Worm (Caenorhabditis elegans): ENCODE measurements around the gene oxy-4.

The oxy-4 gene

DNA sequence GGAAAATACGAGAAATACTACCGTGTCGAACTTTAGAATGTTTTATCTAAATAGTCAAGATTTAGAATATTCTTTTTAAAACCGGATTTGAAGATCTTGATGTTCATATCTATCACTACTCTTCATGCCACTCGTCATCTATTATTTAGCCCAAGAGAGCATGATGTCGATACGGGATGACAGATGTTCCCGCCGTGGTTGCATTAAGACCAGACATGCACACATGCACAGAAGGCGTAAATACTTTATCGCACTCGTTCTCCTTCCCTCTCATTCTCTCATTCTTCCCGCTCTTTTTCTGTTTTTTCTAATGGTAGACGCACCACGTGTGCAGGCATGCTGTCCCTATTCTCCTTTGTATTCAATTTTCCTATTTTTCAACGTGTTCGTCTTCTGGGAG lies 24.8 kb upstream of the oxy-4 start:
- TF ChIP-seq efl-1 (optimal IDR thresholded peaks at IDR 0.05) (no peak), efl-1 (GFP tag; optimal IDR thresholded peaks at IDR 0.05 in 1 of 2) (peak in 1 of 2 experiments; percentile 4), vab-15 (tag; optimal IDR thresholded peaks at IDR 0.05) (no peak), swsn-7 (tag; optimal IDR thresholded peaks at IDR 0.05) (no peak), dpl-1 (GFP tag; optimal IDR thresholded peaks at IDR 0.05) (peak in 1 of 3 experiments; percentile 14), lin-14 (GFP tag; optimal IDR thresholded peaks at IDR 0.05) (peak; percentile 22), elt-3 (tag; optimal IDR thresholded peaks at IDR 0.05) (no peak)

ce11 chrIII:5181641-5182040 lies 23.1 kb upstream of the oxy-4 start:
- TF ChIP-seq blmp-1 (tag; optimal IDR thresholded peaks at IDR 0.05), result peak; percentile 55
- no peak for TF ChIP-seq nhr-237 (tag; optimal IDR thresholded peaks at IDR 0.05)
- peak; percentile 15 to 23 for TF ChIP-seq efl-1 (optimal IDR thresholded peaks at IDR 0.05)
- TF ChIP-seq efl-1 (GFP tag; optimal IDR thresholded peaks at IDR 0.05 in 1 of 2), result no peak
- no peak for TF ChIP-seq mab-9 (GFP tag; IDR thresholded peaks at IDR 0.05)
- no peak for TF ChIP-seq C34B4.2 (tag; optimal IDR thresholded peaks at IDR 0.05)
- TF ChIP-seq lin-15B (tag; optimal IDR thresholded peaks at IDR 0.05), result no peak
- peak in 1 of 2 experiments; percentile 1 for TF ChIP-seq lin-35 (GFP tag; optimal IDR thresholded peaks at IDR 0.05)
- TF ChIP-seq lin-14 (GFP tag; optimal IDR thresholded peaks at IDR 0.05), result peak; percentile 45
- TF ChIP-seq pax-3 (tag; optimal IDR thresholded peaks at IDR 0.05), result no peak
- peak; percentile 16 for TF ChIP-seq snu-23 (GFP tag; optimal IDR thresholded peaks at IDR 0.05)
- TF ChIP-seq aly-2 (tag; optimal IDR thresholded peaks at IDR 0.05), result no peak

DNA sequence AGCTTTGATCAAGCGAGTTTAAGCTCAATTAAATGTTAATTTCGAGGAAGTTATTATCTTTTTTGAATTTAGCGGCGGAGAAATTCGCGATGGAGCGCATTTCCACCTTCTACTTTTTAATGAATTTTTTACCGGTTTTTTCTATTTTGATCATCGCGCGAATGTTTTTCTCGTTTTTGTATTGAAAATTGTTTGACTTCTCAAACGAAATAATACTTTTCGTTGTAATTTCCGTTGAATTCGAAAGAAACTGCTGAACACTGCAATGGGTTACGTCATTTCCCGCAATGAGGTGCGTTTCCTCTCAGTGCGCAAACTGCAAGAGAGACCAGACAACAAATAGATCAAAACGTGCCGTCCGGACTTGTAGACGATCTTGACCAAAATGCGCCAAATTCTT lies 22.6 kb upstream of the oxy-4 start:
- TF ChIP-seq nhr-77 (tag; optimal IDR thresholded peaks at IDR 0.05) (no peak), efl-1 (optimal IDR thresholded peaks at IDR 0.05) (no peak), efl-1 (GFP tag; optimal IDR thresholded peaks at IDR 0.05 in 1 of 2) (peak in 1 of 2 experiments; percentile 52), ceh-8 (GFP tag; optimal IDR thresholded peaks at IDR 0.05) (no peak), dpl-1 (GFP tag; optimal IDR thresholded peaks at IDR 0.05) (peak in 1 of 3 experiments; percentile 51), lin-35 (GFP tag; optimal IDR thresholded peaks at IDR 0.05) (peak in 1 of 2 experiments; percentile 34)

DNA sequence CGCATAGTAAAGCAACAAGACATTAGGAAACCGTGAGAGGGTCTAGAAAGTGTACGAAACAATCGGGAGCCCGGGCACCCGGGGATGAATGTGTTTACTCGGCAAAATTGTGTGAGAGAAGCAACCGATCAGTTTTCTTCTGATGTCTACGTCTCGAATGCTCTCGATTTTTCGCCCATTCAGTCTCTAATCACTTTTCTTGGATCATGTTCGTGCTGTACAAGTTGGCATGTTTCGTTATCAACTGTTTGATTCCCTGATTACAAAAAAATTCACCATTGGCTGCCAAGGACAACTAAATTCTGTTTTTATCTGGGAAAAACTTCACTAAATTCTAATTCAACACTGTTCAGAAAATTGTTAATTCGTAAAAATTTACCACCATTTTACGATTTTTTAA lies 22.0 kb upstream of the oxy-4 start:
- TF ChIP-seq nhr-20 (tag; optimal IDR thresholded peaks at IDR 0.05) (no peak), unc-62 (GFP tag; optimal IDR thresholded peaks at IDR 0.05) (no peak), mep-1 (tag; optimal IDR thresholded peaks at IDR 0.05) (no peak), C34B4.2 (tag; optimal IDR thresholded peaks at IDR 0.05) (no peak), mef-2 (tag; optimal IDR thresholded peaks at IDR 0.05) (no peak), fkh-10 (GFP tag; optimal IDR thresholded peaks at IDR 0.05) (no peak), nhr-28 (tag; optimal IDR thresholded peaks at IDR 0.05) (no peak), grh-1 (GFP tag; IDR thresholded peaks at IDR 0.05) (no peak), rnt-1 (tag; optimal IDR thresholded peaks at IDR 0.05) (no peak), efl-3 (GFP tag; optimal IDR thresholded peaks at IDR 0.05) (no peak), efl-1 (optimal IDR thresholded peaks at IDR 0.05) (no peak), efl-1 (GFP tag; optimal IDR thresholded peaks at IDR 0.05 in 1 of 2) (peak in 1 of 2 experiments; percentile 71), lin-14 (GFP tag; optimal IDR thresholded peaks at IDR 0.05) (peak; percentile 24), unc-86 (tag; optimal IDR thresholded peaks at IDR 0.05) (no peak), lsy-2 (tag; optimal IDR thresholded peaks at IDR 0.05) (peak in 1 of 2 experiments; percentile 23), lir-3 (tag; optimal IDR thresholded peaks at IDR 0.05; ENCODE audit: poor library complexity) (no peak), nhr-19 (GFP tag; conservative IDR thresholded peaks at IDR 0.05) (no peak)

ce11 chrIII:5179166-5179565 lies 20.6 kb upstream of the oxy-4 start:
- TF ChIP-seq efl-1 (optimal IDR thresholded peaks at IDR 0.05), result peak in 1 of 2 experiments; percentile 3
- TF ChIP-seq efl-1 (GFP tag; optimal IDR thresholded peaks at IDR 0.05 in 1 of 2), result peak in 1 of 2 experiments; percentile 10
- TF ChIP-seq lir-3 (tag; optimal IDR thresholded peaks at IDR 0.05; ENCODE audit: poor library complexity), result no peak

DNA sequence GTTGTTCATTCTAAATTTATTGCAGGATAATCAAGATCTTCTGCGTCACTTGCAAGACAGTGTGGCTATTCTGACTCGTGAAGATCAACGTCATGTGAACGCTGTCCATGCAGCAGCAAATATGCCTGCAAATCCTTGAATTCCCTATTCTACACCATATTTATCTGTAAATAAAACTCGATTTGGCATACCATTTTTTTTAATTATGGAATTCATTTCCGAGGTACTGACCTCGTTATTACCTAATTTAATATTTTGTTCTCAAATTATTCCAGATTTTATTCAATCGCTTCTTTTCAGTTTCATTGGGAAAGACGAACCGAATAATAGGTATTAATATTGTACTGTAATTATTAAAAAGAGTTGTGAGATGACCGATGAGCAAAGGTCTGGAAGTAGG lies 15.0 kb upstream of the oxy-4 start, which contains the start of gene cid-1:
cid-1 (plus strand) TSS at position 301 of the 400 bp plus-strand sequence.
- no peak for TF ChIP-seq mdl-1 (tag; optimal IDR thresholded peaks at IDR 0.05)
- no peak for TF ChIP-seq C16A3.4 (tag; optimal IDR thresholded peaks at IDR 0.05)
- no peak for TF ChIP-seq nhr-85 (tag)
- no peak for TF ChIP-seq pax-3 (tag; optimal IDR thresholded peaks at IDR 0.05)
- TF ChIP-seq ets-5 (GFP tag; IDR thresholded peaks at IDR 0.05), result no peak
- TF ChIP-seq unc-86 (tag; optimal IDR thresholded peaks at IDR 0.05), result no peak
- no peak for TF ChIP-seq ceh-8 (GFP tag; optimal IDR thresholded peaks at IDR 0.05)
- no peak for TF ChIP-seq nhr-90 (tag; optimal IDR thresholded peaks at IDR 0.05; ENCODE audit: poor library complexity)
